Worm (Caenorhabditis elegans) whole organism, mixed stage, embryonic: Measurements from ENCODE around the gene C16C4.17.

Source experiments
- M03D4.4 ChIP-seq: sonication (generic microtip); optimal IDR thresholded peaks from 2 replicates; lab custom pipeline; 2017; ENCODE audit warnings: mild to moderate bottlenecking, missing genetic modification characterization, missing compliant biosample characterization
- blmp-1 ChIP-seq: fragments of 150-350 bp; optimal IDR thresholded peaks from 2 replicates; lab custom pipeline; 2014; ENCODE audit warnings: missing biosample characterization, missing genetic modification characterization
- ceh-39 ChIP-seq: fragments of 150-350 bp; optimal IDR thresholded peaks from 2 replicates; lab custom pipeline; 2014; ENCODE audit warnings: missing biosample characterization, missing genetic modification characterization
- ceh-43 ChIP-seq: fragments of 200-800 bp; sonication (Bioruptor generic); optimal IDR thresholded peaks from 2 replicates; lab custom pipeline; 2018; ENCODE audit warnings: mild to moderate bottlenecking, missing genetic modification characterization, moderate library complexity, missing compliant biosample characterization
- ceh-83 ChIP-seq: fragments of 200-800 bp; sonication (Bioruptor generic); optimal IDR thresholded peaks from 2 replicates; lab custom pipeline; 2018; ENCODE audit warnings: mild to moderate bottlenecking, missing genetic modification characterization, missing compliant biosample characterization
- ces-1 ChIP-seq: fragments of 150-350 bp; optimal IDR thresholded peaks from 2 replicates; lab custom pipeline; 2014; ENCODE audit warnings: missing biosample characterization, missing genetic modification reagents, missing genetic modification characterization
- drap-1 ChIP-seq: fragments of 200-800 bp; sonication (Bioruptor generic); optimal IDR thresholded peaks from 3 replicates; lab custom pipeline; 2018; ENCODE audit warnings: mild to moderate bottlenecking, missing genetic modification characterization, missing compliant biosample characterization
- elt-1 ChIP-seq: sonication (generic microtip); optimal IDR thresholded peaks from 2 replicates; lab custom pipeline; 2017; ENCODE audit warnings: missing genetic modification characterization, mild to moderate bottlenecking, missing compliant biosample characterization, antibody characterized with exemption, moderate library complexity, borderline replicate concordance; ENCODE audit not compliant: insufficient read depth
- elt-3 ChIP-seq: fragments of 150-350 bp; optimal IDR thresholded peaks from 2 replicates; lab custom pipeline; 2014; ENCODE audit warnings: missing biosample characterization, missing genetic modification characterization
- flh-1 ChIP-seq: fragments of 200-800 bp; sonication (Bioruptor generic); optimal IDR thresholded peaks from 2 replicates; lab custom pipeline; 2018; ENCODE audit warnings: mild to moderate bottlenecking, missing genetic modification characterization, moderate library complexity, missing compliant biosample characterization
- ham-2 ChIP-seq: fragments of 200-800 bp; sonication (Bioruptor generic); optimal IDR thresholded peaks from 2 replicates; lab custom pipeline; 2018; ENCODE audit warnings: mild to moderate bottlenecking, missing genetic modification characterization, missing compliant biosample characterization
- hlh-1 ChIP-seq: fragments of 150-350 bp; optimal IDR thresholded peaks from 2 replicates; lab custom pipeline; 2014; ENCODE audit warnings: missing biosample characterization, missing genetic modification reagents, missing genetic modification characterization
- lin-13 ChIP-seq: fragments of 150-350 bp; optimal IDR thresholded peaks from 2 replicates; lab custom pipeline; 2014; ENCODE audit warnings: missing biosample characterization, missing genetic modification characterization
- lin-32 ChIP-seq: fragments of 200-800 bp; sonication (Bioruptor generic); optimal IDR thresholded peaks from 2 replicates; lab custom pipeline; 2018; ENCODE audit warnings: mild to moderate bottlenecking, missing genetic modification characterization, missing compliant biosample characterization
- lsy-2 ChIP-seq: fragments of 150-350 bp; optimal IDR thresholded peaks from 2 replicates; lab custom pipeline; 2014; ENCODE audit warnings: missing biosample characterization, missing genetic modification characterization
- mep-1 ChIP-seq: fragments of 150-350 bp; optimal IDR thresholded peaks from 2 replicates; lab custom pipeline; 2017; ENCODE audit warnings: missing biosample characterization, missing genetic modification reagents, missing genetic modification characterization, inconsistent platforms
- nhr-12 ChIP-seq: fragments of 150-350 bp; optimal IDR thresholded peaks from 2 replicates; lab custom pipeline; 2014; ENCODE audit warnings: missing biosample characterization, missing genetic modification characterization
- nhr-2 ChIP-seq: fragments of 150-350 bp; optimal IDR thresholded peaks from 2 replicates; lab custom pipeline; 2014; ENCODE audit warnings: missing biosample characterization, missing genetic modification characterization
- nhr-237 ChIP-seq: fragments of 150-350 bp; optimal IDR thresholded peaks from 2 replicates; lab custom pipeline; 2014; ENCODE audit warnings: missing biosample characterization, missing genetic modification characterization
- nhr-28 ChIP-seq: fragments of 150-350 bp; optimal IDR thresholded peaks from 2 replicates; lab custom pipeline; 2014; ENCODE audit warnings: missing biosample characterization, missing genetic modification characterization
- nhr-76 ChIP-seq: sonication (generic microtip); optimal IDR thresholded peaks from 2 replicates; lab custom pipeline; 2017; ENCODE audit warnings: missing biosample characterization, missing genetic modification characterization
- sem-2 ChIP-seq: fragments of 200-800 bp; sonication (Bioruptor generic); optimal IDR thresholded peaks from 2 replicates; lab custom pipeline; 2018; ENCODE audit warnings: mild to moderate bottlenecking, missing genetic modification characterization, missing compliant biosample characterization
- snpc-4 ChIP-seq: fragments of 150-350 bp; optimal IDR thresholded peaks from 2 replicates; lab custom pipeline; 2014; ENCODE audit warnings: missing biosample characterization, missing genetic modification characterization
- sptf-1 ChIP-seq: sonication (generic microtip); optimal IDR thresholded peaks from 2 replicates; lab custom pipeline; 2017; ENCODE audit warnings: mild to moderate bottlenecking, missing genetic modification characterization, moderate library complexity, missing compliant biosample characterization
- tbx-8 ChIP-seq: fragments of 200-800 bp; sonication (Bioruptor generic); optimal IDR thresholded peaks from 2 replicates; lab custom pipeline; 2018; ENCODE audit warnings: mild to moderate bottlenecking, missing genetic modification characterization, moderate library complexity, missing compliant biosample characterization
- unc-120 ChIP-seq: sonication (generic microtip); optimal IDR thresholded peaks from 2 replicates; lab custom pipeline; 2017; ENCODE audit warnings: missing genetic modification characterization, missing compliant biosample characterization; ENCODE audit not compliant: poor library complexity, severe bottlenecking
- unc-39 ChIP-seq: fragments of 150-350 bp; optimal IDR thresholded peaks from 2 replicates; lab custom pipeline; 2014; ENCODE audit warnings: missing biosample characterization, missing genetic modification characterization
- zip-8 ChIP-seq: fragments of 150-350 bp; optimal IDR thresholded peaks from 2 replicates; lab custom pipeline; 2014; ENCODE audit warnings: missing biosample characterization, missing genetic modification characterization

C16C4.17 gene

DNA sequence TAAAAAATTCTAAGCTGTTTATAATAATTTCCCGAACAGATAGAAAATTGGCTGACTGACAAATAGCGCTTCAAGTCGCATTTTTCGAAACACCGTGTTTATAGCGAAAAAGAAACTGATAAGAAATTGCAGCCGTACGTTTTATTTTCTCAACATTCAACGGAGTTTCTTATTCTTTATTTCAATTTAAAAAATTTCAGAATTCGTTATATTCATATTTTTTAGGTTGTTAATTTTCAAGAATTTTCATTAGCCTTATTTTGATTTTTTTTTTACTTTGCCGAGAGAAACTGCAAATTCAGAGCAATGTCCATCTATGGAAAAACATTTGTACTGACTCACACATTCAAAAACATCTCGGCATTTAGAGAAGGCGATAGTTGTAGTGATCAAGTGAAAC is 33.6 kb downstream of the C16C4.17 start, which contains the start of gene C46F9.6:
Gene C46F9.6, plus strand, starts transcription at position 301 of the 400 bp plus-strand sequence.
- no peak for TF ChIP-seq lsy-2 (tag; lab: Kevin White, UChicago)
- no peak for TF ChIP-seq flh-1 (GFP tag; lab: Kevin White, UChicago)
- no peak for TF ChIP-seq M03D4.4 (tag; lab: Kevin White, UChicago)
- no peak for TF ChIP-seq drap-1
- TF ChIP-seq elt-3 (tag; lab: Kevin White, UChicago) = no peak
- TF ChIP-seq nhr-12 (tag; lab: Kevin White, UChicago) = no peak
- no peak for TF ChIP-seq sem-2 (GFP tag; lab: Kevin White, UChicago)
- no peak for TF ChIP-seq blmp-1
- no peak for TF ChIP-seq ceh-83 (GFP tag; lab: Kevin White, UChicago)
- TF ChIP-seq lin-13 (tag; lab: Kevin White, UChicago) = no peak
- TF ChIP-seq nhr-237 = no peak
- no peak for TF ChIP-seq hlh-1 (tag; lab: Kevin White, UChicago)
- TF ChIP-seq mep-1 (tag; lab: Kevin White, UChicago) = no peak
- TF ChIP-seq tbx-8 (GFP tag; lab: Kevin White, UChicago) = no peak
- TF ChIP-seq nhr-28 (tag; lab: Kevin White, UChicago) = no peak
- no peak for TF ChIP-seq nhr-76
- no peak for TF ChIP-seq unc-39 (tag; lab: Kevin White, UChicago)
- no peak for TF ChIP-seq elt-1 (tag; lab: Kevin White, UChicago)

DNA sequence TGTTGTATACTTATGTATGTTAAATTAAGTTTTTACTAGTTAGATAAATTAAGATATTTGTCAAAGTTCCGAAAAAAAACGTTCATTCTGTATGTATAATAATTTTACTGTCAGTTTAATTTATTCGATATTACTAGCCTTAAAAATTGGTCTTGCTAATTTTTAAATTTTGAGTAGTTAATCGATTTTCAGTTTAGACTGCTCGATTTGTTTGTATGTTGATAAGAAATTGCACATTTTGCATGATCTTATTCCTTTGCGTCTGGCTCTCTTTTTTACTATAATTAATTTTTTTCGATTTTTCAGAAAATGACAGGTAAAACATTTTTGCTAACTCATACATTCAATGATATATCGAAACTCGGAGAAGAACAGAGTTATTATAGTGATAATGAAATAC is 35.6 kb downstream of the C16C4.17 start, which contains the start of gene math-24:
Gene math-24, plus strand, starts transcription at position 301 of the 400 bp plus-strand sequence.
- no peak for TF ChIP-seq lsy-2 (tag; lab: Kevin White, UChicago)

DNA sequence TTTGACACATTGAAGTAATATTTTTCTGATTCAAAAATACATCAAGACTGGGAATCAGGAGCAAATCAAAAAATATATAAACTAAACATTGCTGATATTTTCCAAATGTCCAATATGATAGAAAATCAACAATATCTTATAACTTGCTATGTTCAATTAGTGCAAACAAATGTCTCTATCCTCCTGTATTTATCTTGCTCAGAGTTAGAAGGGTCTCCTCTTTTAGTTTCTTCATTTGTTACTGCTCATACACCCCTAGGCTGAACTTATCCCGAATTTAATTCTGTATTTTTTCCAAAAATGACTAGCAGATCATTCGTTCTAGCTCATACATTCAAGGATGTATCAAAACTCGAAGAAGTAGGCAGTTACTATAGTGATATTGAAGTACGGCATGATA is 37.6 kb downstream of the C16C4.17 start, which contains the start of gene math-23:
Gene math-23, plus strand, starts transcription at position 301 of the 400 bp plus-strand sequence.
- TF ChIP-seq ceh-43 (GFP tag; lab: Kevin White, UChicago) (no peak), ham-2 (GFP tag; lab: Kevin White, UChicago) (no peak), elt-1 (tag; lab: Kevin White, UChicago) (no peak), unc-120 (tag; lab: Kevin White, UChicago) (no peak)

DNA sequence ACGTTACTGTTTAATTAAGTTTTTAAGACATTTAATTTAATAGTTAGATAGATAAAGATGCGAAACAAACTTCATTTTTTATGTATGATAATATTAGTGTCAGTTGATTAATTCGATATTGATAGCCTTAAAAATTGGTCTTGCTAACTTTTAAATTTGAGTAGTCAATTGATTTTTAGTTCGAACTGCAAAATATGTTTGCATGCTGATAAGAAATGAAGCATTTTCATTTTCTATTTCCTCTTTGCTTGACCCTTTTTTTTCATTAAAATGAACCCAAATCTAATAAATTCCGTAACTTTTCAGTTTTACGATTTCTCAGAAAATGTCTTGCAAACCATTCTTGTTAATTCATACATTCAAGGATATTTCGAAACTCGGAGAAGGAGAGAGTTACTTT is 40.7 kb downstream of the C16C4.17 start, which contains the start of gene math-22:
Gene math-22, plus strand, starts transcription at position 301 of the 400 bp plus-strand sequence.
- no peak for TF ChIP-seq snpc-4
- no peak for TF ChIP-seq unc-39 (tag; lab: Kevin White, UChicago)
- no peak for TF ChIP-seq nhr-237
- no peak for TF ChIP-seq zip-8 (tag; lab: Kevin White, UChicago)
- TF ChIP-seq sptf-1 (tag; lab: Kevin White, UChicago) = no peak
- TF ChIP-seq ceh-39 (tag; lab: Kevin White, UChicago) = no peak
- TF ChIP-seq ces-1 (GFP tag; lab: Kevin White, UChicago) = no peak
- TF ChIP-seq, all 35 proteins: peak for 0

DNA sequence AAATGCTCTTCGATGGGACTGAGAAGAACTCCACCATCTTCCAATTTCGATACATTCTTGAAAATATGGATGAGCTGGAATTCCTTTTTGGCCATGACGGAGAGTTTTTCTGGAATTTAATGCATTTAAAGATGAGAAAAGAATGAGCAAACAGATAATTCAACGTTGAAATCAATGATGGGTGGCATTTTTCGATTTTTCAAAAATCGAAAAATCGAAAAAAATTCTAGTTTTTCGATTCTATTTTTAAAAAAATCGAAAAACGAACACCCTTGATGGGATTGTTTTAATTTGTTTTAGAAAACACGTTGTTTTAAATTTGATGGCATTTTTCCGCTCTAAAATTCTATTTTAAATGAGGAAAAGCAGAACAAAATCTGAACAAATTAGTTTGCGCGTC is 48.4 kb downstream of the C16C4.17 start, which contains the start of gene math-31:
Gene math-31, minus strand, starts transcription at position 101 of the 400 bp plus-strand sequence.
- TF ChIP-seq elt-3 (tag; lab: Kevin White, UChicago) = no peak
- TF ChIP-seq mep-1 (tag; lab: Kevin White, UChicago) = no peak
- TF ChIP-seq snpc-4 = no peak
- TF ChIP-seq lin-32 (GFP tag; lab: Kevin White, UChicago) = no peak
- TF ChIP-seq lsy-2 (tag; lab: Kevin White, UChicago) = no peak
- no peak for TF ChIP-seq nhr-76
- TF ChIP-seq unc-39 (tag; lab: Kevin White, UChicago) = no peak
- no peak for TF ChIP-seq ceh-39 (tag; lab: Kevin White, UChicago)
- TF ChIP-seq ceh-43 (GFP tag; lab: Kevin White, UChicago) = no peak
- TF ChIP-seq nhr-2 (tag; lab: Kevin White, UChicago) = no peak
- TF ChIP-seq ces-1 (GFP tag; lab: Kevin White, UChicago) = no peak
- TF ChIP-seq M03D4.4 (tag; lab: Kevin White, UChicago) = no peak
- no peak for TF ChIP-seq ceh-83 (GFP tag; lab: Kevin White, UChicago)
- TF ChIP-seq, all 35 proteins: peak for 0
